Worm (Caenorhabditis elegans) whole organism, midembryonic: ENCODE measurements around the gene aptf-4.

Experiments used
- T22C8.4 ChIP-seq: fragments of 200-800 bp; sonication (Bioruptor generic); IDR thresholded peaks from 2 replicates; pipeline ENCODE4 v1.3.6; 2022; ENCODE audit warnings: missing genetic modification characterization, missing compliant biosample characterization
- ztf-29 ChIP-seq: fragments of 200-800 bp; sonication (Bioruptor generic); IDR thresholded peaks from 2 replicates; pipeline ENCODE4 v1.3.6; 2022; ENCODE audit warnings: missing genetic modification reagents, missing genetic modification characterization, missing compliant biosample characterization

DNA sequence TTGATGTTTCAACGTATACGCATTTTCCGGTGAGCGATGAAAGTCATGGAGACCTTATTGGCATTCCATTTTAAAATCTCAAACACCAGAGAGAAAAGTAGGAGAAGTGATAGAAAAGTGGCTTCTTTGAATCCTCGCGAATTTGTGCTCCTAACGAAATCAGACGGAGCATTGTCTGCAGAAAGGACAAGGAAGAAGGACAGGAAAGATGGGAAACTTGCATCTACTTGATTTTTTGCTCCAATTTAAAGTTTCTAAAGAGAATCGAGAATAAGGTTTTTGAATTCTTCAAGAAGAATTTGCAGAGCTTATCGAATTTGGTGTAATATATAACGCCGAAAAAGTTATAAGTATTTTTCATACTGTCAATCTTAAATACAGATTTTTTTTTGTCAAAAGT lies 39.7 kb upstream of the aptf-4 start:
- no peak for TF ChIP-seq T22C8.4 (GFP tag; lab: Robert Waterston, UW)
- TF ChIP-seq ztf-29 (GFP tag; lab: Robert Waterston, UW): no peak
